Worm (Caenorhabditis elegans) whole organism, mixed stage, embryonic: Measurements from ENCODE around the gene C10C5.7.

Source experiments
- elt-1 ChIP-seq: sonication (generic microtip); optimal IDR thresholded peaks from 2 replicates; lab custom pipeline; 2017; ENCODE audit warnings: missing genetic modification characterization, mild to moderate bottlenecking, missing compliant biosample characterization, antibody characterized with exemption, moderate library complexity, borderline replicate concordance; ENCODE audit not compliant: insufficient read depth
- elt-3 ChIP-seq: fragments of 150-350 bp; optimal IDR thresholded peaks from 2 replicates; lab custom pipeline; 2014; ENCODE audit warnings: missing biosample characterization, missing genetic modification characterization
- lsy-2 ChIP-seq: fragments of 150-350 bp; optimal IDR thresholded peaks from 2 replicates; lab custom pipeline; 2014; ENCODE audit warnings: missing biosample characterization, missing genetic modification characterization
- mep-1 ChIP-seq: fragments of 150-350 bp; optimal IDR thresholded peaks from 2 replicates; lab custom pipeline; 2017; ENCODE audit warnings: missing biosample characterization, missing genetic modification reagents, missing genetic modification characterization, inconsistent platforms
- mls-2 ChIP-seq: sonication (generic microtip); optimal IDR thresholded peaks from 2 replicates; lab custom pipeline; 2016; ENCODE audit warnings: mild to moderate bottlenecking, missing genetic modification characterization, moderate library complexity, missing compliant biosample characterization
- nhr-28 ChIP-seq: fragments of 150-350 bp; optimal IDR thresholded peaks from 2 replicates; lab custom pipeline; 2014; ENCODE audit warnings: missing biosample characterization, missing genetic modification characterization
- pha-4 ChIP-seq: fragments of 150-350 bp; optimal IDR thresholded peaks from 2 replicates; lab custom pipeline; 2018; ENCODE audit warnings: missing biosample characterization, missing genetic modification reagents, missing genetic modification characterization
- snpc-4 ChIP-seq: fragments of 150-350 bp; optimal IDR thresholded peaks from 2 replicates; lab custom pipeline; 2014; ENCODE audit warnings: missing biosample characterization, missing genetic modification characterization
- unc-62 ChIP-seq: fragments of 150-350 bp; optimal IDR thresholded peaks from 2 replicates; lab custom pipeline; 2014; ENCODE audit warnings: missing biosample characterization, missing genetic modification reagents, missing genetic modification characterization
- zip-8 ChIP-seq: fragments of 150-350 bp; optimal IDR thresholded peaks from 2 replicates; lab custom pipeline; 2014; ENCODE audit warnings: missing biosample characterization, missing genetic modification characterization
- ztf-11 ChIP-seq: fragments of 150-350 bp; optimal IDR thresholded peaks from 2 replicates; lab custom pipeline; 2014; ENCODE audit warnings: missing biosample characterization, missing genetic modification characterization

DNA sequence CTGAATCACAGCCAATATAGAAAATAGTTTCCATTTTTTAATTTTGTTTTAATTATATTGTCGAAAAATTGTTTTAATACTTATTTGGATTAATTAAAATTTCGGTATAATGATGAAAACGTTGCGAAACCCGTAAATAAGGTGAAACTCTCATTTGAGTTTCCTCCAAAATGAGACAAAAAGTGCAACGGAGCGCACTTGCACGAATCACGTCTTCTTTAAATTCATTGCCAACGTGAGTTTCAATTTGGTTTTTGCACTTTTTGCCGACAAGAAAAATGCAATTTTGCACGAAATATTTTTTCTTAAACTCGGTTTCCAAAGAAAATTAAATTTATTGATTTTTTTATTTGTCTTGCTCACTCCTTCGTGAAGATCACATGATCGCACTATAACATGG lies 1.1 kb downstream of the C10C5.7 start, which contains the start of gene daf-15:
- no peak for TF ChIP-seq nhr-28 (tag; lab: Kevin White, UChicago)
- peak; percentile 14 for TF ChIP-seq lsy-2 (tag; lab: Kevin White, UChicago)
- TF ChIP-seq mls-2: no peak
- no peak for TF ChIP-seq pha-4 (tag; lab: Kevin White, UChicago)
- TF ChIP-seq snpc-4 (tag; lab: Kevin White, UChicago): no peak
- TF ChIP-seq elt-1 (tag; lab: Kevin White, UChicago): no peak
- no peak for TF ChIP-seq zip-8 (tag; lab: Kevin White, UChicago)
- TF ChIP-seq mep-1 (tag; lab: Kevin White, UChicago): peak; percentile 0
- no peak for TF ChIP-seq elt-3 (tag; lab: Kevin White, UChicago)
- TF ChIP-seq ztf-11 (tag; lab: Kevin White, UChicago): no peak
- no peak for TF ChIP-seq unc-62
